Worm (Caenorhabditis elegans): Measurements from ENCODE around the gene sna-2.

The sna-2 gene

ce11 chrIV:9734861-9735260 lies 42.6 kb downstream of the sna-2 start:
- TF ChIP-seq unc-120 (tag; optimal IDR thresholded peaks at IDR 0.05; ENCODE audit: poor library complexity, severe bottlenecking) (peak; percentile 56), elt-1 (tag; optimal IDR thresholded peaks at IDR 0.05; ENCODE audit: borderline replicate concordance, insufficient read depth) (no peak)

ce11 chrIV:9733904-9734303 lies 43.5 kb downstream of the sna-2 start:
- TF ChIP-seq cnd-1 (tag; optimal IDR thresholded peaks at IDR 0.05) (no peak), unc-120 (tag; optimal IDR thresholded peaks at IDR 0.05; ENCODE audit: poor library complexity, severe bottlenecking) (no peak), ceh-39 (tag; optimal IDR thresholded peaks at IDR 0.05) (no peak), mep-1 (tag; optimal IDR thresholded peaks at IDR 0.05) (no peak), sem-2 (GFP tag; optimal IDR thresholded peaks at IDR 0.05) (no peak), bed-3 (GFP tag; optimal IDR thresholded peaks at IDR 0.05) (no peak), lsy-2 (tag; optimal IDR thresholded peaks at IDR 0.05) (no peak), zip-8 (tag; optimal IDR thresholded peaks at IDR 0.05) (no peak), snpc-4 (tag; optimal IDR thresholded peaks at IDR 0.05) (no peak), ces-1 (GFP tag; optimal IDR thresholded peaks at IDR 0.05) (no peak), nhr-12 (tag; optimal IDR thresholded peaks at IDR 0.05) (no peak)

DNA sequence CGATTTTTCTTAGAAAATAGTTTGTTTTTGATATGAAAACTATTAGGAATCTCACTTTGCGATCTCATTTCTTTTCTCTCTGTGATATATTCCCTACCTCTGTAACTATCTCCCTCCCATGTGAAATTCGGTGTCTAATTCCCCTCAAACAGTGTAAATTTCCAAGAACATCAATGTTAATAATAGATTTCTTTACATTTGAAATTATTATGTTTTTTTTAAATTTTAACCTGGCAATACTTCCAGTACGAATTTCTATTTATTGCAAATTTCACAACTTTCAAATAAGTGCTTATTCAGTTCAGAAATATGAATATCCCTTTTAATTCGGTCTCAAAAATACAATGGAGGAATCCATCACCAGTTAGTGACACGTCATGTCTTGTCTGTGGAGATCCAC lies 49.1 kb downstream of the sna-2 start, which contains the start of gene nhr-100:
Gene nhr-100, plus strand, starts transcription at position 301 of the 400 bp plus-strand sequence.
- TF ChIP-seq lin-13 (tag; optimal IDR thresholded peaks at IDR 0.05) (no peak), mab-5 (tag; optimal IDR thresholded peaks at IDR 0.05) (no peak), ceh-83 (GFP tag; optimal IDR thresholded peaks at IDR 0.05) (no peak)

DNA sequence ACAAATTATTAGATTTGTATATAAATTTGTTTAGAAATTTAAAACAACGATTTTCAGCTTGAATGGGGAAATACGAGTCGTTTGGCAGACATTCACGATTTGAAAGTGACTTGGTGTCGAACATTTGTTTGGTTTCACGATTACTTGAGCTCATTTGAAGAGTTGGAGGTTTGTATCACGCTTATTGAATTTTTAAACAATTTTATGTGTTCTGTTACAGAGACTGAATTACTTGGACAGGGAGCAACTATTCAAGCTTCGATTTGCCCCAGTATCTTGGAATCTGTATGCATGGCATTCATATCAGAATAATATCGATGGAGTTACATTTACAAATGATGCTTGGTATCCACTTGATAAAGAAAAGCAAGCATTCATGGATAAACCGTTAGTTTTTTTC lies 50.2 kb downstream of the sna-2 start:
- TF ChIP-seq ces-1 (GFP tag; optimal IDR thresholded peaks at IDR 0.05) (no peak), elt-1 (tag; optimal IDR thresholded peaks at IDR 0.05; ENCODE audit: borderline replicate concordance, insufficient read depth) (no peak), cnd-1 (tag; optimal IDR thresholded peaks at IDR 0.05) (no peak), nhr-2 (tag; optimal IDR thresholded peaks at IDR 0.05) (no peak), sptf-1 (tag; optimal IDR thresholded peaks at IDR 0.05) (no peak), tbx-8 (GFP tag; optimal IDR thresholded peaks at IDR 0.05) (no peak), unc-120 (tag; optimal IDR thresholded peaks at IDR 0.05; ENCODE audit: poor library complexity, severe bottlenecking) (no peak), ztf-11 (tag; optimal IDR thresholded peaks at IDR 0.05) (no peak), elt-3 (tag; optimal IDR thresholded peaks at IDR 0.05) (no peak)

DNA sequence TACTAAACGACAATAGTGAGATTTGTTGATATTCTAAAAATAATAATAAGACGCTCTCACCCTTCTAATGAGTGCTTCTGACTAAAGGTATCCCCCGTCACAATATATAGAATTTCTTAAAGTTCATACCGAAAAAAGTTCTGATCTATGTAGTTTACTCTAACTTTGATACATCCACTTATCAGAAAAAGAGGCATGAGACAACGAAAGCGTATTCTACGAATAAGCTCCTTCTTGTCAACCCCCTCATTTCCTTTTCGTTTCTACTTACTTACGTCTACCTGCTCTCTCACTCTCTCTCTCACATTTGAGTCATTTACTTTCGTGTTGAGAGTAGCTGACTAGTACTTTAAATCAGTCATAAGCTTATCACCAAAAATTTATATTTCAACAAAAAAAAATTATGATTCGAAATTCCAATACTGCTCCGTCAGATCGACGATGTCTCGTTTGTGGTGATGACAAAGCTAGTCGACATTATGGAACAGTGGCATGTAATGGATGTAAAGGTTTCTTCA lies 51.9 kb downstream of the sna-2 start:
- TF ChIP-seq pha-4 (tag; optimal IDR thresholded peaks at IDR 0.05) (no peak), ceh-39 (tag; optimal IDR thresholded peaks at IDR 0.05) (no peak), nhr-237 (tag; optimal IDR thresholded peaks at IDR 0.05) (no peak), elt-1 (tag; optimal IDR thresholded peaks at IDR 0.05; ENCODE audit: borderline replicate concordance, insufficient read depth) (no peak), ceh-43 (GFP tag; optimal IDR thresholded peaks at IDR 0.05) (no peak), zip-8 (tag; optimal IDR thresholded peaks at IDR 0.05) (no peak), sptf-1 (tag; optimal IDR thresholded peaks at IDR 0.05) (no peak), nhr-28 (tag; optimal IDR thresholded peaks at IDR 0.05) (no peak), ces-1 (GFP tag; optimal IDR thresholded peaks at IDR 0.05) (no peak), elt-3 (tag; optimal IDR thresholded peaks at IDR 0.05) (no peak), lin-32 (GFP tag; optimal IDR thresholded peaks at IDR 0.05) (no peak), tbx-8 (GFP tag; optimal IDR thresholded peaks at IDR 0.05) (no peak), M03D4.4 (tag; optimal IDR thresholded peaks at IDR 0.05) (no peak), snpc-4 (tag; optimal IDR thresholded peaks at IDR 0.05) (no peak), cnd-1 (tag; optimal IDR thresholded peaks at IDR 0.05) (no peak), nhr-2 (tag; optimal IDR thresholded peaks at IDR 0.05) (no peak), unc-62 (GFP tag; optimal IDR thresholded peaks at IDR 0.05) (no peak), lsy-2 (tag; optimal IDR thresholded peaks at IDR 0.05) (no peak), lin-13 (tag; optimal IDR thresholded peaks at IDR 0.05) (no peak)

- TF ChIP-seq drap-1 (GFP tag; optimal IDR thresholded peaks at IDR 0.05) (no peak), lin-32 (GFP tag; optimal IDR thresholded peaks at IDR 0.05) (no peak), snpc-4 (tag; optimal IDR thresholded peaks at IDR 0.05) (no peak), nhr-28 (tag; optimal IDR thresholded peaks at IDR 0.05) (no peak), cnd-1 (tag; optimal IDR thresholded peaks at IDR 0.05) (no peak), M03D4.4 (tag; optimal IDR thresholded peaks at IDR 0.05) (no peak), unc-39 (tag; optimal IDR thresholded peaks at IDR 0.05) (no peak), flh-1 (GFP tag; optimal IDR thresholded peaks at IDR 0.05) (no peak)
Measured at ce11 chrIV:9724948-9725347, 52.5 kb downstream of the sna-2 start, which contains the start of the genes nhr-138 and C28D4.18. Gene nhr-138, plus strand, starts transcription at chrIV:9725251. Gene C28D4.18, plus strand, starts transcription at chrIV:9725280.
